Worm (Caenorhabditis elegans) whole organism, L1 larva: ENCODE data around the gene Y45F10D.7.

Source experiments
- elt-3 ChIP-seq, 6 experiments: fragments of 150-350 bp in 1 of 6; sonication (generic microtip); optimal IDR thresholded peaks; 2 replicates each; lab custom pipeline; 2017 to 2018; ENCODE audit warnings: missing biosample characterization in 6 of 6, missing genetic modification characterization in 6 of 6, inconsistent platforms in 1 of 6
- lin-14 ChIP-seq: fragments of 200-800 bp; sonication (Bioruptor generic); optimal IDR thresholded peaks from 2 replicates; lab custom pipeline; 2018; ENCODE audit warnings: mild to moderate bottlenecking, missing genetic modification characterization, moderate library complexity, missing compliant biosample characterization
- mdl-1 ChIP-seq, 2 experiments: fragments of 150-350 bp; optimal IDR thresholded peaks; 2 replicates each; lab custom pipeline; 2014 to 2017; ENCODE audit warnings: missing biosample characterization in 2 of 2, missing genetic modification characterization in 2 of 2, inconsistent platforms in 1 of 2
- nhr-237 ChIP-seq: fragments of 150-350 bp; optimal IDR thresholded peaks from 2 replicates; lab custom pipeline; 2014; ENCODE audit warnings: missing biosample characterization, missing genetic modification characterization
- unc-86 ChIP-seq: sonication (generic microtip); optimal IDR thresholded peaks from 2 replicates; lab custom pipeline; 2016; ENCODE audit warnings: missing genetic modification characterization, missing compliant biosample characterization

DNA sequence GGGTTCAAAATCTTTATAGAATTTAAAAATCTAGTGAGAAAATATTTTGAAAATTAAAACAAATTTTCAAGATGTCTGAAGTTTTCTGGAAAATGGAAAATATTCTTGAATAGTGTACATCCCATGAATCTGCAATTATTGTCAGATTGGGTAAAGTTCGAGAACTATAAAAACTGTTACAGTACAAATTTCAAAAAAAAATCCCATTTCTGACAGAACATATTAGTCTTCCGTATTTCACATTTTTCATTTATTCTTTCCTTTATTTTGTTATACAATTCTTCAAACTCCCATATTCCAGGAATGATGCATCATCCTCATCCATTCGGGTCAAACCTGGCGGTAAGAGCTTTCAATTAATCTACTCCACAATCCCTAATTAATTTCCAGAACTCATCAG, 38.7 kb upstream of the Y45F10D.7 start, which contains the start of gene sorb-1:
- no peak for TF ChIP-seq elt-3 (tag; optimal IDR thresholded peaks at IDR 0.05; lab: Kevin White, UChicago)
- no peak for TF ChIP-seq lin-14 (GFP tag; lab: Kevin White, UChicago)
- TF ChIP-seq nhr-237, result no peak
- no peak for TF ChIP-seq unc-86 (tag; lab: Kevin White, UChicago)
- TF ChIP-seq mdl-1 (tag; optimal IDR thresholded peaks at IDR 0.05; lab: Kevin White, UChicago), result no peak
